Worm (Caenorhabditis elegans) whole organism, midembryonic: ENCODE results near the gene rict-1.
"Not testable (repeated sequence)": the region's sequence is repeated elsewhere in the genome, so short reads cannot be mapped to it uniquely, and the experiment has no call there.

ENCODE experiments used
- T22C8.4 ChIP-seq: fragments of 200-800 bp; sonication (Bioruptor generic); IDR thresholded peaks from 2 replicates; pipeline ENCODE4 v1.3.6; 2022; ENCODE audit warnings: missing genetic modification characterization, missing compliant biosample characterization
- cog-1 ChIP-seq: sonication (generic microtip); optimal IDR thresholded peaks from 2 replicates; lab custom pipeline; 2016; ENCODE audit warnings: missing genetic modification characterization, missing compliant biosample characterization
- flt-1 ChIP-seq: fragments of 200-800 bp; sonication (Bioruptor generic); IDR thresholded peaks from 2 replicates; pipeline ENCODE4 v1.3.6; 2022; ENCODE audit warnings: missing genetic modification characterization, missing compliant biosample characterization
- klf-2 ChIP-seq: fragments of 200-800 bp; sonication (Bioruptor generic); conservative IDR thresholded peaks from 2 replicates; pipeline ENCODE4 v1.3.6; 2022; ENCODE audit warnings: missing genetic modification reagents, missing genetic modification characterization, missing compliant biosample characterization
- med-1 ChIP-seq: sonication (generic microtip); optimal IDR thresholded peaks from 2 replicates; lab custom pipeline; 2017; ENCODE audit warnings: missing genetic modification characterization, mild to moderate bottlenecking, missing compliant biosample characterization, antibody characterized with exemption, missing genetic modification reagents; ENCODE audit not compliant: insufficient read depth
- ref-1 ChIP-seq: fragments of 200-800 bp; sonication (Bioruptor generic); conservative IDR thresholded peaks from 2 replicates; pipeline ENCODE4 v1.3.6; 2022; ENCODE audit warnings: missing genetic modification reagents, missing genetic modification characterization, missing compliant biosample characterization
- tab-1 ChIP-seq: fragments of 200-800 bp; sonication (Bioruptor generic); IDR thresholded peaks from 2 replicates; pipeline ENCODE4 v1.3.6; 2022; ENCODE audit warnings: missing genetic modification characterization, missing compliant biosample characterization
- ztf-23 ChIP-seq: fragments of 200-800 bp; sonication (Bioruptor generic); IDR thresholded peaks from 2 replicates; pipeline ENCODE4 v1.3.6; 2022; ENCODE audit warnings: missing genetic modification reagents, missing genetic modification characterization, missing compliant biosample characterization
- ztf-29 ChIP-seq: fragments of 200-800 bp; sonication (Bioruptor generic); IDR thresholded peaks from 2 replicates; pipeline ENCODE4 v1.3.6; 2022; ENCODE audit warnings: missing genetic modification reagents, missing genetic modification characterization, missing compliant biosample characterization

The rict-1 gene

DNA sequence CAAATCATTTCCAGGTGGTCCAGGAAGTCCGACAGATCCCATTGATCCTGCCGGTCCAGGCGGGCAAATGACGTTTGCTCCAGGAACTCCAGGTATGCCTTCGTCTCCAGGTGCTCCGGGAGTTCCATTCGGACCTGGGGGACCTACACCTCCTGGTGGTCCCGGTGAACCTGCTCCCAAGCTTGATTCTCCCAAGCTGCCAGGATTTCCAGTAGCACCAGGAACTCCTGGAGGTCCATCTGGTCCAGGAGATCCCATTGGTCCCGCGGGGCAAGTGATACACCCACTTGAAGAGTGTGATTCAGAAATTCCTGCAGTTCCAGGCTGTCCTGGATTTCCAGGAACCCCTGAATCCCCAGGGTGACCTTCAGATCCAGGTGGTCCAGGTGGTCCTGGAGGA lies 20.3 kb downstream of the rict-1 start:
- TF ChIP-seq klf-2 (GFP tag; lab: Robert Waterston, UW) (no peak), ref-1 (GFP tag; lab: Robert Waterston, UW) (no peak), tab-1 (GFP tag; lab: Robert Waterston, UW) (no peak), cog-1 (no peak), flt-1 (GFP tag; lab: Robert Waterston, UW) (no peak), med-1 (GFP tag; lab: Kevin White, UChicago) (no peak), T22C8.4 (GFP tag; lab: Robert Waterston, UW) (no peak)

DNA sequence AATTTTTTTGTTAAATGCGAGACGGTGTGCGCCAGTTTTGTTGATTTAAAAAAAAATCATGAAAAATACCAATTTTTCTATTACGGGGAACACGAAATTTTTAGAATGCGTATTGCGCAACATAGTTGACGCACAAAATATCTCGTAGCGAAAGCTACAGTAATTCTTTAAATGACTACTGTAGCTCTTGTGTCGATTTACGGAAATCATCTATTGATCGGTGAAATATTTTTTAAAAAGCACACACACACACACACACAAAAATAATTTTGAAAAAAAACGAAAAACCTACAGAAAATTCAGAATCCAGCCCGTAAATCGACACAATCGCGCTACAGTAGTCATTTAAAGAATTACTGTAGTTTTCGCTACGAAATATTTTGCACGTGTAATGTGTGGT lies 24.8 kb downstream of the rict-1 start:
- TF ChIP-seq med-1 (GFP tag; lab: Kevin White, UChicago) (no peak), flt-1 (GFP tag; lab: Robert Waterston, UW) (no peak), ref-1 (GFP tag; lab: Robert Waterston, UW) (no peak), klf-2 (GFP tag; lab: Robert Waterston, UW) (no peak), ztf-29 (GFP tag; lab: Robert Waterston, UW) (no peak), cog-1 (no peak), ztf-23 (GFP tag; lab: Robert Waterston, UW) (no peak), tab-1 (GFP tag; lab: Robert Waterston, UW) (no peak), T22C8.4 (GFP tag; lab: Robert Waterston, UW) (no peak)

DNA sequence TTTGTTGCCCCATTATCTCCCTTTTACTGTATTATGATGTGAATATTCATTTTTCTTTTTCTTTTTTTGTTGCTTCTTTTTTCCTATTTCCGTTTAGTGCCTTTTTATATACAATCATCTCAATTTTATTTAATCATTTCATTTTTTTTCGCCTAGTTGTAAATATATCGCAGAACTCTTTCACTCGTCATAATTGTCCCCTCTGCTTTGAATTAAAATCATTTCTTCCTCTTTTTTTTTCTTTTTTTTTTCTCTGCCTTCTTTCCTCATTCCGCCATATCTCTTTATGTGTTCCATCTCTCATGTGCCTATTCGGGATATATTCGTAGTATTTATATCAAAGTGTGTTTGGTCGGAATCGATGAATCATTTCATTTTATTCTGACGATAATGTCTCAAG lies 25.5 kb downstream of the rict-1 start, which contains the start of gene Y81G3A.4:
Gene Y81G3A.4 (plus strand): TSS at position 301 of the 400 bp plus-strand sequence.
- TF ChIP-seq cog-1 (no peak), T22C8.4 (GFP tag; lab: Robert Waterston, UW) (no peak)

DNA sequence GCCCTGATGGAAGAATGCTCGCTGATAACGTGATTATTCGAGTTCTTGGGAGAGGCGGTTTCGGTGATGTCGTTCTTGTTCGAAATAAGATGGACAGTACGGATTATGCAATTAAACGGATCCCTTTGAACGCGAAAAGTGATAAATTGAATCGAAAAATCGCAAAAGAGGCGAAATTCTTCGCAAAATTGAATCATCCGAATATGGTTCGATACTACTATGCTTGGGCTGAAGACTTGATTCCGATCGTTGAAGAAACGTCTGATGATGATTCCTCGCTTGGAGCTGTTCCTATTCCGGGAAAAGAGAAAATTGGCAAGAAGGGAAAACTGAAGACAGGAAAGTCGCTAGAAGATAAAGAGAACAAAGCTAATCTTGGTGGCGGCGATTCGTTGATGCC lies 30.7 kb downstream of the rict-1 start:
- TF ChIP-seq T22C8.4 (GFP tag; lab: Robert Waterston, UW) (no peak), tab-1 (GFP tag; lab: Robert Waterston, UW) (no peak), ztf-29 (GFP tag; lab: Robert Waterston, UW) (no peak), ref-1 (GFP tag; lab: Robert Waterston, UW) (no peak), klf-2 (GFP tag; lab: Robert Waterston, UW) (no peak), flt-1 (GFP tag; lab: Robert Waterston, UW) (no peak), ztf-23 (GFP tag; lab: Robert Waterston, UW) (no peak), cog-1 (no peak), med-1 (GFP tag; lab: Kevin White, UChicago) (no peak)

DNA sequence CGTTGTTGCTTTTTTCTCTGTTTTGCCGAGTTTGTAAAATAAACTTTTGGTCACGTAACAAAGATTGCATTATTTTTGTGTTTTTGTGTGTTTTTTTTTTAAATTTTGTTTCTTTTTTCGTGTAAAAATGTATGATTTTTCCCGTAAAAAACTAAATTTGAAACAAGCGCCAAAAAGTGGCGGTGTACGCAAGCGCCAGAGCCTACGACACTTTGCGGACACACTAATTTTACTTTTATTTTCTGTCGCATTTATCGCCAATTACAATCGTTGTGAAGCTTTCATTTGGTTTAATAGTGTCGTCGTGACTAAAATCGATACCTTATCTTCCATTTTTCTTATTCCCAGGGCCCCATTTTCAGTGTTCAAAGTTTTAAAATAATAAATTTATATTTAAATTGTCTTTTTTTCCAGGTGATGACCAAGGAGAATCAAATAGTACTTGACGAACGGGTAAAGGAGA lies 32.8 kb downstream of the rict-1 start, which contains the start of the genes Y81G3A.1 and gcn-2:
Gene Y81G3A.1 (minus strand): TSS at position 175 of the 463 bp plus-strand sequence.
Gene gcn-2 (plus strand): TSS at position 413 of the 463 bp plus-strand sequence.
- TF ChIP-seq T22C8.4 (GFP tag; lab: Robert Waterston, UW) (no peak), ztf-23 (GFP tag; lab: Robert Waterston, UW) (no peak), klf-2 (GFP tag; lab: Robert Waterston, UW) (no peak)

DNA sequence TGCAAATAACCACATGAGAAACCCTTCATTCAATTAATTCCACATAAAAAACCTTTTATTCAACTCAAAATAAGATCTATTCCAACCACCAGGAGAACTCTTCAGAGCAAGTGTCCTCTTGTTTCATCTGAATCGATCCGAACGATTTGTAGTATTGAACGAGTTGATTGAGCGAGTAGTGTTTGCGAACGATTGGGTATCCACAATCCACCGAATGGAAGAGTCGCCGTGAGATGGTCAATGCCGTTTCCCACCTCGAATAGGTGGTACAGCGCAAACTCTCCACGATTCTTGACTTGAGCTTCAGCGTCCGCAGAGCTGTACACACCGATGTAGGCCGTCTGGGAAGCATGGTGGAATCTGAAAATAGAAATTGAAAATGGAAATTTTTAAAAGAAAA lies 34.2 kb downstream of the rict-1 start, which contains the start of gene Y81G3A.6:
Gene Y81G3A.6 (minus strand): TSS at position 101 of the 400 bp plus-strand sequence.
- TF ChIP-seq klf-2 (GFP tag; lab: Robert Waterston, UW); med-1 (GFP tag; lab: Kevin White, UChicago); tab-1 (GFP tag; lab: Robert Waterston, UW): not testable (repeated sequence)

DNA sequence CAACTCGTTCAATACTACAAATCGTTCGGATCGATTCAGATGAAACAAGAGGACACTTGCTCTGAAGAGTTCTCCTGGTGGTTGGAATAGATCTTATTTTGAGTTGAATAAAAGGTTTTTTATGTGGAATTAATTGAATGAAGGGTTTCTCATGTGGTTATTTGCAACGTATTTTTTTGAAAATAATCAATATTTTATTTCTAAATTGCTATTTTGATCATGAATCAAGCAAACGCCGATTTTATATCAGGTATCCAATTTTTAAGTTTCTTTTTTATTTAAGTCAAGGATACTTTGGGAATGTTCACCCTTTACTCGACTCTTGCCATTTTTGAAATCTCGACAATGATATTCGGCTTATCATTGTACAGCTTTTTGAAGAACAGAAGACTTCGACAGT lies 36.0 kb downstream of the rict-1 start, which contains the start of gene Y81G3A.2:
Gene Y81G3A.2 (plus strand): TSS at position 301 of the 400 bp plus-strand sequence.
- TF ChIP-seq cog-1; ztf-29 (GFP tag; lab: Robert Waterston, UW); klf-2 (GFP tag; lab: Robert Waterston, UW): not testable (repeated sequence)

DNA sequence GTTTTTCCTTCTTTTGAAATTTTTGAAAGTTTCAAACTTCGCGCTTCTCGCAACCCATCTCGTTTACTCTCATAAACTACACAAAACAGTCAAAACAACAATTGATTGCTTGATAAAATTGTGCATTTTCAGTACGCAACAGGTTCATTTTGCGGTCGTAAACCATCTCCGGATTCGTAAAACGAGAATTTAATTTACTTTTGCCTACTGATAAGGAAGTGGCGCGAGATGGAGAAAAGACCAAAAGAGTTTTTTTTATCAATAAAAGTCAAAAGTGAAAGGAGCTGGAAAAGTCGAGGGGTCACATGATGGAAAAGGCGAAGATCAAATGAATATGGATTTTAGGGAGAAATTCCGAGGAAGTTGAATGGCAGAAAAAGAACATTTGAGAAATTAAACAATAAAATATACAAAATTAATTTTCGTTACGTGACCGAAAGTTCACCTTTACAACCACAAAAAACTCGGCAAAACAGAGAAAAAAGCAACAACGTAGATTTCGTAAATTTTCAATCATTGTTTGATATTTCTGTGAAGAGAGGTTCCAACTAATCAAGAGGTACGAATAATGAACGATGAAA lies 37.7 kb downstream of the rict-1 start, which contains the start of gene F42G4.6:
Gene F42G4.6 (plus strand): TSS at position 531 of the 581 bp plus-strand sequence.
- TF ChIP-seq med-1 (GFP tag; lab: Kevin White, UChicago) = no peak
- TF ChIP-seq ztf-29 (GFP tag; lab: Robert Waterston, UW) = no peak
- no peak for TF ChIP-seq flt-1 (GFP tag; lab: Robert Waterston, UW)
- TF ChIP-seq tab-1 (GFP tag; lab: Robert Waterston, UW) = no peak
- TF ChIP-seq klf-2 (GFP tag; lab: Robert Waterston, UW) = no peak
- TF ChIP-seq T22C8.4 (GFP tag; lab: Robert Waterston, UW) = no peak
- TF ChIP-seq ref-1 (GFP tag; lab: Robert Waterston, UW) = no peak
- TF ChIP-seq ztf-23 (GFP tag; lab: Robert Waterston, UW) = no peak
- no peak for TF ChIP-seq cog-1

DNA sequence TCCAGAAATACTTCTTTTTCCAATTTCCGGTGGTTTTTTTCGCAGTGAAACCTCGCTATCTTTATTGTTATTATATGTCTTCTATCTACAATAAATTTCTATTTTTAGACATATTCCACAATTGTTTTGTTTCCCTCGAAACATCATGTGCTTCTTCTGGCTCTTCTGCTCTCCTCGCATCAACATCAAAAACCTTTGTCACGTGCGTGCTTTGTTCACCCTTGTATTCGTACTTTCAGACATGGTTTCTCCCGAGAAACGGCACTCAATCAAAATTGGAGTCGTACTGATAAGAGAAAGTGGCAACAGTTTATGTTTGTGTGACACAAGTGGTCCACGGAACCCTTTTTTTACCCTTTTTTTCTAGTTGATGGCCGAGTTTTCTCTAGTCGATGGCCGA lies 38.9 kb downstream of the rict-1 start:
- TF ChIP-seq med-1 (GFP tag; lab: Kevin White, UChicago) = no peak
- no peak for TF ChIP-seq flt-1 (GFP tag; lab: Robert Waterston, UW)

DNA sequence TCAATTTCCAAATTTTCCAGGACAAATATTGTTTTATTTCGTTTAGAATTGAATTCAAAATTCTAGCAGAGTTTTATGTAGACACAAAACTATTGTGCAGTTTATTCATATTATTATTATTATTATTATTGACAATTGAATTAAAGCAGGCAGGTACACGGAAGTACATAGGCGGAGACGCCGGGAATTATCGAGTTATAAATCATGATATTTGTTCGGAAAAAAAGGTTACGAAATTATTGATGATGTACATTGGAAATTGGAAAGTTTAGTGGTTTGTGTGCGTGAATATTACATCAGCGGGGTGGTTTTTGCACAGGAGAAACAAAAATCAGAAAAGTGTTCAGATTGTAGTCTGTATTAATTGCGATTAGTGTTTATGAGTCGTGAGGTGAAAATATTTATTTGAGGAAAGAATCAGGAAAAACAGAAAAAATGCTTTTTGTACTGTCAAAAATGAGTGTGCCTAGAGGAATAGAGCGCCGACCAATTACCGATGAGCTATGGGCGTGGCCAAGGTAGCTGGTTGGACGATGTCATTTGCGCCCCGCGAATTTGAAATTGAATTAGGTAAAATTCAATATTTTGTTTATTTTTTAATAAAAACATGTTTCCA lies 40.2 kb downstream of the rict-1 start:
- TF ChIP-seq flt-1 (GFP tag; lab: Robert Waterston, UW) = no peak
- TF ChIP-seq tab-1 (GFP tag; lab: Robert Waterston, UW) = no peak
- TF ChIP-seq med-1 (GFP tag; lab: Kevin White, UChicago) = no peak
- no peak for TF ChIP-seq cog-1
- TF ChIP-seq ztf-29 (GFP tag; lab: Robert Waterston, UW) = no peak
- TF ChIP-seq ref-1 (GFP tag; lab: Robert Waterston, UW) = no peak
- no peak for TF ChIP-seq ztf-23 (GFP tag; lab: Robert Waterston, UW)
- TF ChIP-seq T22C8.4 (GFP tag; lab: Robert Waterston, UW) = no peak
- no peak for TF ChIP-seq klf-2 (GFP tag; lab: Robert Waterston, UW)
